Worm (Caenorhabditis elegans): ENCODE data around the gene F11A5.18.

DNA sequence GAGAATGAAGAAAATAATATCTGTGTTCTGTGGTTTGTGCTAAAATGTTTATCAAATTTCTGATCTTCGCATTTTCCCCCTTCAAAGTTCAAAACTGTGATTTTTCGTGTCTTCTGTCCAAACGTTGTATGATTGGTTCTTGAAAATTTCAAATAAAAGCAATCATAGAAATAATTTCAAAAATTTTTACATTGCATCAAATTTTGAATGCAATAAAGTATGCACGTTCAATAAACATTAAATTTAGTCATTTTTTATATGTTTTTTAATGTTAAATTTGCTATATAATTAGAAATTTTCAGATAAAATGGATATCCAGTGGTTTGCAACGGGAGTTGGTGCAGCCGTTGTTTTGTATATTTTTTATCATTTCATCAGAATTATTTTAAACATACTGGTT, 21.3 kb downstream of the F11A5.18 start, which contains the start of gene stdh-2:
- TF ChIP-seq fkh-10 (GFP tag; optimal IDR thresholded peaks at IDR 0.05): no peak
- TF ChIP-seq sox-4 (tag; optimal IDR thresholded peaks at IDR 0.05): no peak
- TF ChIP-seq nhr-11 (tag; optimal IDR thresholded peaks at IDR 0.05): no peak
- TF ChIP-seq snu-23 (GFP tag; optimal IDR thresholded peaks at IDR 0.05): no peak
- TF ChIP-seq C04F5.9 (tag; optimal IDR thresholded peaks at IDR 0.05): no peak
- TF ChIP-seq lin-13 (GFP tag; optimal IDR thresholded peaks at IDR 0.05): no peak

Data from whole organism, L1 larva.